1 fruit fly cellular context compared by ENCODE assay signal in genomic region chrX:8122834-8123233, dm6.
TF ChIP-seq lines count a peak whose summit lies in the region.

No protein-coding gene starts in this region.

TF ChIP-seq in whole organism, embryonic, 481 proteins besides CTCF, POLR2A, EP300 and RAD21 (continued from another document):
- TF ChIP-seq CG2116 (GFP tag; optimal IDR thresholded peaks at IDR 0.05; lab: Kevin White, UChicago) (peak; percentile 12), dmrt99B (tag; optimal IDR thresholded peaks at IDR 0.05; lab: Kevin White, UChicago) (peak; percentile 26), gfzf (GFP tag; optimal IDR thresholded peaks at IDR 0.05; lab: Kevin White, UChicago) (no peak), fd96Cb (tag; optimal IDR thresholded peaks at IDR 0.05; lab: Kevin White, UChicago) (peak; percentile 20)
